Fruit fly (Drosophila melanogaster): ENCODE results near the gene PGRP-LD.
A peak's percentile ranks its signal among the peaks of the same experiment; 100 is the strongest.

The PGRP-LD gene

DNA sequence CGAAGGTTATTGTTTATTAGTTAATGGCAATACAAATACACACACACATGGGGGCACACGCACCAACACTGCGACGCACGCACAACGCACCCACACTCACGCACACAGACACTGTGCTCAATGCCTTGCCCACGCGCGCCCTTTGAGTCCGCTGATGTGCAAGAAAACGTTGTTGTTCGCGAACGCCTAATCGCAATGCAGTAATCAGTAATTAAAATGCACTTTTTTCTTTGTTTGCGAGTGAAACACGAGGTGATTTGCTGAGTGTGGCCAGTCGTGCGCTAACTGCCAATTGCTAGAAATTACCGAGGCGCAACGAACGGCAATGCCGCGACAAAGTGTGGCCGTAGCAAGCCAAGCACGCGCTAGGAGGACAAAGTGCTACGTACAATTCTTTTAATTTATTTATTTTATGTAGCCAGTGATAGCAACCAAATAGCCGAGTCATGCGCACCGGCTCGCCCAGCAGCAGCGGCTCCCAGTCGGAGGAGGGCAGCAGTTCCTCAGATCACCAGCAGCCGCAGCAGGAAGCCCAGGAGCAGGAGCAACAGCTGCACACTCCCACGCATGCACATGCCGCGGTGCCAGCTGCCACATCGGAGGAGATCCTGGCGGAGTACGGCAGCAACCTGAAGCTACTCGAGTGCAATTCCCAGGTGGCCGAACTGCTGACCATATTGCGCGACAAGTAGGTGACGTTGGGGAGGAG is 30.9 kb downstream of the PGRP-LD start, which contains the start of the genes S6k and kri (continued):
- TF ChIP-seq ken (GFP tag; IDR thresholded peaks at IDR 0.05) (no peak), CG15269 (tag; optimal IDR thresholded peaks at IDR 0.05) (peak; percentile 17), abd-A (tag; optimal IDR thresholded peaks at IDR 0.05) (peak; percentile 86), CG8944 (GFP tag; optimal IDR thresholded peaks at IDR 0.05) (no peak), exex (tag; optimal IDR thresholded peaks at IDR 0.05) (peak; percentile 65), corto (GFP tag; optimal IDR thresholded peaks at IDR 0.05) (no peak), dmrt11E (tag; optimal IDR thresholded peaks at IDR 0.05) (no peak), CG5180 (GFP tag; optimal IDR thresholded peaks at IDR 0.05) (no peak), Poxn (GFP tag; IDR thresholded peaks at IDR 0.05) (no peak), CG12236 (GFP tag; optimal IDR thresholded peaks at IDR 0.05) (no peak), chif (GFP tag; optimal IDR thresholded peaks at IDR 0.05) (peak in 1 of 2 experiments; percentile 0), CG15479 (GFP tag; optimal IDR thresholded peaks at IDR 0.05) (no peak), B-H1 (GFP tag; IDR thresholded peaks at IDR 0.05) (no peak), CG34224 (GFP tag; IDR thresholded peaks at IDR 0.05; ENCODE audit: partially characterized antibody) (peak; percentile 29; the same call in 1 of the 3 replicates), CG32767 (GFP tag; IDR thresholded peaks at IDR 0.05) (no peak), CG8359 (GFP tag; optimal IDR thresholded peaks at IDR 0.05; ENCODE audit: borderline replicate concordance) (no peak), Six4 (GFP tag; optimal IDR thresholded peaks at IDR 0.05) (no peak), dimm (GFP tag; IDR thresholded peaks at IDR 0.05) (no peak), Taf1 (GFP tag; IDR thresholded peaks at IDR 0.05) (no peak), tin (GFP tag; optimal IDR thresholded peaks at IDR 0.05) (no peak), toy (GFP tag; IDR thresholded peaks at IDR 0.05) (no peak), CG7963 (GFP tag; IDR thresholded peaks at IDR 0.05; ENCODE audit: partially characterized antibody) (no peak), CG18476 (GFP tag; optimal IDR thresholded peaks at IDR 0.05) (no peak), Kr (GFP tag; optimal IDR thresholded peaks at IDR 0.05) (no peak), H2.0 (GFP tag; IDR thresholded peaks at IDR 0.05) (no peak), luna (GFP tag; optimal IDR thresholded peaks at IDR 0.05) (no peak), Sox102F (GFP tag; optimal IDR thresholded peaks at IDR 0.05) (no peak), Rx (GFP tag; IDR thresholded peaks at IDR 0.05) (no peak), CG2120 (GFP tag; optimal IDR thresholded peaks at IDR 0.05) (no peak), en (GFP tag; optimal IDR thresholded peaks at IDR 0.05) (no peak), Hr3 (GFP tag; optimal IDR thresholded peaks at IDR 0.05) (no peak), da (GFP tag; optimal IDR thresholded peaks at IDR 0.05) (no peak), CG7556 (GFP tag; optimal IDR thresholded peaks at IDR 0.05) (peak; percentile 4), CG32772 (GFP tag; IDR thresholded peaks at IDR 0.05) (no peak), pnt (GFP tag; optimal IDR thresholded peaks at IDR 0.05) (no peak), zen2 (GFP tag; IDR thresholded peaks at IDR 0.05; ENCODE audit: partially characterized antibody) (no peak), E2f2 (GFP tag; IDR thresholded peaks at IDR 0.05) (peak; percentile 24; the same call in 1 of the 2 replicates), jigr1 (GFP tag; IDR thresholded peaks at IDR 0.05) (no peak), CG16813 (GFP tag; IDR thresholded peaks at IDR 0.05; ENCODE audit: partially characterized antibody) (no peak), CG6813 (GFP tag; optimal IDR thresholded peaks at IDR 0.05) (no peak), Dbx (GFP tag; IDR thresholded peaks at IDR 0.05) (no peak), cato (GFP tag; optimal IDR thresholded peaks at IDR 0.05; ENCODE audit: borderline replicate concordance) (no peak), Mes4 (GFP tag; optimal IDR thresholded peaks at IDR 0.05) (peak; percentile 20), Doc2 (GFP tag; IDR thresholded peaks at IDR 0.05) (no peak), CG15696 (tag; optimal IDR thresholded peaks at IDR 0.05) (no peak), Mrtf (GFP tag; IDR thresholded peaks at IDR 0.05) (no peak), CG1233 (GFP tag; optimal IDR thresholded peaks at IDR 0.05) (peak; percentile 15), CG16779 (GFP tag; IDR thresholded peaks at IDR 0.05) (no peak), maf-S (GFP tag; optimal IDR thresholded peaks at IDR 0.05) (no peak), psq (GFP tag; optimal IDR thresholded peaks at IDR 0.05) (no peak)
